Worm (Caenorhabditis elegans): ENCODE data around the gene F07E5.13.

DNA sequence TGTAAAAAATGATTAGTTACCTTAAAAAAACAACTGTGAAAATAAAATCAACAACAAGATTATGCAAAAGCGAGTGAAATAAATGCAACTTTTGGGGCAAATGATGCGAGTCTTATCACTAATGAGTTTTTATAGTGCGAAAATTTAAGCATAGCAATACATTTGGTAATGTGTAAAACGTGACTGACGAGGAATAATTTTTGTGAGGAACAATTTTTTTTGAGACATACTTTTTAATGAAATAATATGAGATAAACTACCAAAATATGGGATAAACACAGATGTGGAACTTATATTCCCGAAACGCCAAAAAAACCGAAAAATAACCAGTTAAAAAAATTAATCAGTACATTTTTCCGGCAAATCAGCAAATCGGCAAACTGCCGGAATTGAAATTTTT, 16.5 kb upstream of the F07E5.13 start, which contains the start of gene F07E5.9:
- TF ChIP-seq elt-1 (tag; optimal IDR thresholded peaks at IDR 0.05; ENCODE audit: borderline replicate concordance, insufficient read depth): no peak
- no peak for TF ChIP-seq nhr-28 (tag; optimal IDR thresholded peaks at IDR 0.05)
- no peak for TF ChIP-seq M03D4.4 (tag; optimal IDR thresholded peaks at IDR 0.05)
- TF ChIP-seq lin-13 (tag; optimal IDR thresholded peaks at IDR 0.05): no peak
- TF ChIP-seq drap-1 (GFP tag; optimal IDR thresholded peaks at IDR 0.05): no peak
- TF ChIP-seq ces-1 (GFP tag; optimal IDR thresholded peaks at IDR 0.05): no peak
- TF ChIP-seq ztf-11 (tag; optimal IDR thresholded peaks at IDR 0.05): no peak
- TF ChIP-seq nhr-76 (tag; optimal IDR thresholded peaks at IDR 0.05): no peak
- no peak for TF ChIP-seq unc-62 (GFP tag; optimal IDR thresholded peaks at IDR 0.05)
- TF ChIP-seq flh-1 (GFP tag; optimal IDR thresholded peaks at IDR 0.05): no peak
